Worm (Caenorhabditis elegans) whole organism, L4 larva: Measurements from ENCODE around the gene ceh-27.

Experiments used
- F26F4.8 ChIP-seq: fragments of 200-800 bp; sonication (Bioruptor generic); conservative IDR thresholded peaks from 2 replicates; pipeline ENCODE4 v1.3.6; 2022; ENCODE audit warnings: missing genetic modification characterization, missing compliant biosample characterization
- F37D6.2 ChIP-seq: sonication (generic microtip); optimal IDR thresholded peaks from 2 replicates; lab custom pipeline; 2016; ENCODE audit warnings: mild to moderate bottlenecking, missing genetic modification characterization, missing compliant biosample characterization
- R02D3.7 ChIP-seq: fragments of 150-350 bp; sonication (generic microtip); optimal IDR thresholded peaks from 3 replicates; lab custom pipeline; 2014; ENCODE audit warnings: missing biosample characterization, missing genetic modification characterization
- T20F7.1 ChIP-seq: fragments of 200-800 bp; sonication (Bioruptor generic); optimal IDR thresholded peaks from 2 replicates; lab custom pipeline; 2018; ENCODE audit warnings: mild to moderate bottlenecking, missing genetic modification characterization, missing compliant biosample characterization
- ZK337.2 ChIP-seq: fragments of 200-800 bp; sonication (Bioruptor generic); IDR thresholded peaks from 2 replicates; pipeline ENCODE4 v1.3.6; 2022; ENCODE audit warnings: missing genetic modification reagents, missing genetic modification characterization, missing compliant biosample characterization
- aha-1 ChIP-seq: fragments of 150-350 bp; peaks from one replicate; lab custom pipeline; 2014; ENCODE audit warnings: missing biosample characterization, missing genetic modification characterization
- ceh-28 ChIP-seq: fragments of 150-350 bp; optimal IDR thresholded peaks from 2 replicates; lab custom pipeline; 2014; ENCODE audit warnings: missing biosample characterization, missing genetic modification reagents, missing genetic modification characterization
- ceh-82 ChIP-seq: sonication (generic microtip); optimal IDR thresholded peaks from 2 replicates; lab custom pipeline; 2017; ENCODE audit warnings: missing biosample characterization, missing genetic modification characterization
- ctbp-1 ChIP-seq: fragments of 200-800 bp; sonication (Bioruptor generic); IDR thresholded peaks from 2 replicates; pipeline ENCODE4 v1.3.6; 2022; ENCODE audit warnings: missing genetic modification reagents, missing genetic modification characterization, missing compliant biosample characterization
- egl-27 ChIP-seq: sonication (generic microtip); optimal IDR thresholded peaks from 3 replicates; lab custom pipeline; 2017; ENCODE audit warnings: missing biosample characterization, missing genetic modification reagents, missing genetic modification characterization
- egl-43 ChIP-seq: fragments of 200-800 bp; sonication (Bioruptor generic); IDR thresholded peaks from 2 replicates; pipeline ENCODE4 v1.3.6; 2022; ENCODE audit warnings: missing genetic modification reagents, missing genetic modification characterization, missing compliant biosample characterization
- fkh-10 ChIP-seq: fragments of 150-350 bp; optimal IDR thresholded peaks from 2 replicates; lab custom pipeline; 2014; ENCODE audit warnings: missing biosample characterization, missing genetic modification reagents, missing genetic modification characterization
- fos-1 ChIP-seq: fragments of 150-350 bp; optimal IDR thresholded peaks from 2 replicates; lab custom pipeline; 2014; ENCODE audit warnings: missing biosample characterization, missing genetic modification characterization
- hif-1 ChIP-seq, 2 experiments: sonication (generic microtip); optimal IDR thresholded peaks; 2 replicates each; lab custom pipeline; 2016 to 2017; ENCODE audit warnings: missing compliant biosample characterization in 2 of 2, missing genetic modification characterization in 2 of 2, missing genetic modification reagents in 2 of 2, missing genotype in 2 of 2, mild to moderate bottlenecking in 1 of 2
- hlh-30 ChIP-seq: sonication (generic microtip); optimal IDR thresholded peaks from 2 replicates; lab custom pipeline; 2017; ENCODE audit warnings: antibody characterized with exemption, mild to moderate bottlenecking, missing genetic modification characterization, missing compliant biosample characterization; ENCODE audit not compliant: insufficient read depth
- hmg-1.1 ChIP-seq: fragments of 200-800 bp; sonication (Bioruptor generic); IDR thresholded peaks from 2 replicates; pipeline ENCODE4 v1.3.6; 2022; ENCODE audit warnings: missing genetic modification reagents, missing genetic modification characterization, missing compliant biosample characterization
- lin-38 ChIP-seq: fragments of 200-800 bp; sonication (Bioruptor generic); IDR thresholded peaks from 2 replicates; pipeline ENCODE4 v1.3.6; 2022; ENCODE audit warnings: missing genetic modification reagents, missing genetic modification characterization, missing compliant biosample characterization
- madf-5 ChIP-seq, 2 experiments: fragments of 200-800 bp; sonication (Bioruptor generic); IDR thresholded peaks; 2 replicates each; pipeline ENCODE4 v1.3.6; 2022; ENCODE audit warnings: missing compliant biosample characterization in 2 of 2, missing genetic modification characterization in 2 of 2
- mep-1 ChIP-seq: fragments of 150-350 bp; sonication (generic microtip); optimal IDR thresholded peaks from 3 replicates; lab custom pipeline; 2014; ENCODE audit warnings: missing biosample characterization, missing genetic modification characterization
- nhr-102 ChIP-seq: sonication (generic microtip); optimal IDR thresholded peaks from 2 replicates; lab custom pipeline; 2016; ENCODE audit warnings: mild to moderate bottlenecking, missing genetic modification characterization, moderate library complexity, missing compliant biosample characterization
- nhr-111 ChIP-seq: fragments of 200-800 bp; sonication (Bioruptor generic); optimal IDR thresholded peaks from 2 replicates; lab custom pipeline; 2018; ENCODE audit warnings: mild to moderate bottlenecking, missing genetic modification characterization, missing compliant biosample characterization
- nhr-25 ChIP-seq: sonication (generic microtip); optimal IDR thresholded peaks from 2 replicates; lab custom pipeline; 2017; ENCODE audit warnings: missing genetic modification characterization, mild to moderate bottlenecking, missing compliant biosample characterization, antibody characterized with exemption, moderate library complexity, borderline replicate concordance; ENCODE audit not compliant: insufficient read depth
- nhr-42 ChIP-seq: fragments of 200-800 bp; sonication (Bioruptor generic); IDR thresholded peaks from 2 replicates; pipeline ENCODE4 v1.3.6; 2022; ENCODE audit warnings: missing genetic modification characterization, missing compliant biosample characterization
- nhr-76 ChIP-seq: fragments of 150-350 bp; optimal IDR thresholded peaks from 2 replicates; lab custom pipeline; 2014; ENCODE audit warnings: missing biosample characterization, missing genetic modification characterization
- pha-4 ChIP-seq, 2 experiments: fragments of 150-350 bp in 1 of 2; fragments of 200-800 bp in 1 of 2; sonication (Bioruptor generic) in 1 of 2; IDR thresholded peaks in 1 of 2; optimal IDR thresholded peaks in 1 of 2; 2 replicates each; pipeline versions ENCODE4 v1.3.6 to Lab custom; 2014 to 2022; ENCODE audit warnings: missing genetic modification characterization in 2 of 2, missing genetic modification reagents in 2 of 2, missing biosample characterization in 1 of 2, missing compliant biosample characterization in 1 of 2
- set-16 ChIP-seq: fragments of 200-800 bp; sonication (Bioruptor generic); IDR thresholded peaks from 2 replicates; pipeline ENCODE4 v1.3.6; 2022; ENCODE audit warnings: missing genetic modification reagents, missing genetic modification characterization, missing compliant biosample characterization
- snpc-4 ChIP-seq: fragments of 150-350 bp; optimal IDR thresholded peaks from 2 replicates; lab custom pipeline; 2014; ENCODE audit warnings: missing biosample characterization, missing genetic modification characterization
- spr-3 ChIP-seq: fragments of 200-800 bp; sonication (Bioruptor generic); optimal IDR thresholded peaks from 2 replicates; lab custom pipeline; 2018; ENCODE audit warnings: mild to moderate bottlenecking, missing genetic modification characterization, missing compliant biosample characterization
- unc-39 ChIP-seq: sonication (generic microtip); optimal IDR thresholded peaks from 2 replicates; lab custom pipeline; 2017; ENCODE audit warnings: missing biosample characterization, missing genetic modification characterization
- unc-62 ChIP-seq, 3 experiments: fragments of 150-350 bp in 1 of 3; sonication (generic microtip); optimal IDR thresholded peaks in 2 of 3; peaks in 1 of 3; 1 replicate in 1 of 3; 2 replicates in 2 of 3; lab custom pipeline; 2014 to 2017; ENCODE audit warnings: missing biosample characterization in 3 of 3, missing genetic modification characterization in 3 of 3, missing genetic modification reagents in 3 of 3, missing genotype in 1 of 3
- zag-1 ChIP-seq: fragments of 150-350 bp; optimal IDR thresholded peaks from 2 replicates; lab custom pipeline; 2014; ENCODE audit warnings: missing biosample characterization, missing genetic modification characterization
- zfp-2 ChIP-seq: sonication (generic microtip); optimal IDR thresholded peaks from 2 replicates; lab custom pipeline; 2016; ENCODE audit warnings: mild to moderate bottlenecking, missing genetic modification characterization, missing compliant biosample characterization
- zip-11 ChIP-seq: fragments of 200-800 bp; sonication (Bioruptor generic); IDR thresholded peaks from 2 replicates; pipeline ENCODE4 v1.3.6; 2022; ENCODE audit warnings: missing genetic modification characterization, missing compliant biosample characterization

Gene ceh-27

DNA sequence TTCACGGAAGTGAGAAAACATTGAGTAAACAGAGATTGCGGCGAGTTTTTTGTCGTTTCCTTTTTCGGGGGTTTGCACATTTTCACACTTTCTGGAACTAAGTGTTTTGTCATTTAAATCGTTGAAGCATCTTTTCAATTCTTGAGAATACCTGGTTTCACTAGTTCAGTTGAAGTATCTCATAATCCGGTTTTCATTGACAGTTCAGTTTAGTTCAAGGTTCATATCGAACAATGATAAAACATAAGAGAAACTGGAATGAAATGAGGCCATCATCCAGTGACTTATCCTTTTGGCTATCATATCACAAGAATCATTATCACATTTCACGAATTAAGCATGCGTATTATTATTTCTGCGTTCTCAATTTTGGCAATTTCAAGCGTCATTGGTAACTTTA is 2.3 kb upstream of the ceh-27 start, which contains the start of gene F46F3.3:
TSS of gene F46F3.3 (plus strand) at position 301 of the 400 bp plus-strand sequence.
- TF ChIP-seq nhr-76 (tag; lab: Kevin White, UChicago): no peak
- peak in 1 of 2 experiments; percentile 17 for TF ChIP-seq unc-62 (GFP tag; optimal IDR thresholded peaks at IDR 0.05 in 1 of 2; lab: Kevin White, UChicago)
- no peak for TF ChIP-seq unc-62 (tag; optimal IDR thresholded peaks at IDR 0.05; lab: Kevin White, UChicago)

DNA sequence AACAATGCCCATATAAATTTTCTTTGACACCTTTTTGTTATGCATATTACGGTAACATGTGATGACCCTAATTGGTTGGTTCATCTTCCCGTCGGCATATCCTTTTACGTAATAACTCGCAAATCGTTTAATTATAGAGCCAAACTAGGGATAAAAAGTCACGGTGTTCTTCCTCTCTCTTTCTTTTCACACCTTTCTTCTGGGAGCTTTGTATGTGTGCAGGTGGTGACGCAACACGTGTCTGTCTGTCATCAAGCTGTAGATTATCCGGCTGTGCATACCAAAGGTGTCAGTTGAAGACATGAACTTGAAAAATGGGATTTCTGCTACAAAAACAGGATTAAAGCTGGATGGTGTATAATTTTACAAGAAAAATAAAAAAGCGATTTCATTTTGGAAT is 4.3 kb downstream of the ceh-27 start:
- TF ChIP-seq ZK337.2 (no peak), egl-27 (tag; lab: Kevin White, UChicago) (no peak), spr-3 (GFP tag; lab: Kevin White, UChicago) (no peak), F37D6.2 (tag; lab: Kevin White, UChicago) (no peak), egl-43 (GFP tag; lab: Robert Waterston, UW) (no peak), hif-1 (tag; optimal IDR thresholded peaks at IDR 0.05; lab: Kevin White, UChicago) (no peak), ceh-28 (no peak), madf-5 (GFP tag; IDR thresholded peaks at IDR 0.05; lab: Robert Waterston, UW) (no peak), zag-1 (tag; lab: Kevin White, UChicago) (no peak), snpc-4 (tag; lab: Kevin White, UChicago) (no peak), unc-39 (tag; lab: Kevin White, UChicago) (no peak), F26F4.8 (GFP tag; lab: Robert Waterston, UW) (no peak), R02D3.7 (tag; lab: Kevin White, UChicago) (no peak), ctbp-1 (GFP tag; lab: Robert Waterston, UW) (no peak)

DNA sequence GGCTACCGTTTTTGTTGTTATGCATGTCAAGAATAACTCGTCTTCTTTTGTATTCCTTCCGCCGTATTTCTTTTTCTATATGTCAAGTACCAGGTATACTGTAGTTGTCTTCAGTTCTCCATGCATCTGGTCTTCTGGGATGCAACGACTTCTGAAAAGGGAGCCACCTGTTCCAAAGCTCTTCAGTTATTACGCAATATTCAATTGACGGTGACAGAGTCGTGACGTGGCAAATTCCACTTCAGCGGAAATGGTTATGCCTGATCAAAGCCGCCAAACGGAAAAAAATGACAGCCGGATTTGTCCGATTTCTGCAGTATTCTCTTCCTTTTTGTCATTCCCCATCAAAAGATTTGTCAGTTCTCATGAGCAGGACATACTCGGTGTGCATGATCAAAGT is 8.4 kb downstream of the ceh-27 start:
- no peak for TF ChIP-seq hmg-1.1
- TF ChIP-seq fkh-10 (GFP tag; lab: Kevin White, UChicago): no peak
- TF ChIP-seq zfp-2: no peak
- no peak for TF ChIP-seq unc-62 (GFP tag; optimal IDR thresholded peaks at IDR 0.05 in 1 of 2; lab: Kevin White, UChicago)
- TF ChIP-seq unc-62 (tag; optimal IDR thresholded peaks at IDR 0.05; lab: Kevin White, UChicago): no peak
- TF ChIP-seq egl-43 (GFP tag; lab: Robert Waterston, UW): no peak
- no peak for TF ChIP-seq set-16 (GFP tag; lab: Robert Waterston, UW)
- no peak for TF ChIP-seq pha-4 (GFP tag; IDR thresholded peaks at IDR 0.05; lab: Robert Waterston, UW)
- TF ChIP-seq pha-4 (tag; optimal IDR thresholded peaks at IDR 0.05; lab: Kevin White, UChicago): no peak
- TF ChIP-seq nhr-102 (tag; lab: Kevin White, UChicago): no peak
- TF ChIP-seq fos-1 (tag; lab: Kevin White, UChicago): no peak
- no peak for TF ChIP-seq mep-1 (tag; lab: Kevin White, UChicago)
- no peak for TF ChIP-seq T20F7.1 (GFP tag; lab: Kevin White, UChicago)
- no peak for TF ChIP-seq nhr-111 (GFP tag; lab: Kevin White, UChicago)
- TF ChIP-seq ceh-28: no peak
- no peak for TF ChIP-seq ceh-82 (tag; lab: Kevin White, UChicago)
- no peak for TF ChIP-seq F26F4.8 (GFP tag; lab: Robert Waterston, UW)
- TF ChIP-seq aha-1: no peak
- TF ChIP-seq nhr-25 (tag; lab: Kevin White, UChicago): no peak
- no peak for TF ChIP-seq lin-38 (GFP tag; lab: Robert Waterston, UW)

DNA sequence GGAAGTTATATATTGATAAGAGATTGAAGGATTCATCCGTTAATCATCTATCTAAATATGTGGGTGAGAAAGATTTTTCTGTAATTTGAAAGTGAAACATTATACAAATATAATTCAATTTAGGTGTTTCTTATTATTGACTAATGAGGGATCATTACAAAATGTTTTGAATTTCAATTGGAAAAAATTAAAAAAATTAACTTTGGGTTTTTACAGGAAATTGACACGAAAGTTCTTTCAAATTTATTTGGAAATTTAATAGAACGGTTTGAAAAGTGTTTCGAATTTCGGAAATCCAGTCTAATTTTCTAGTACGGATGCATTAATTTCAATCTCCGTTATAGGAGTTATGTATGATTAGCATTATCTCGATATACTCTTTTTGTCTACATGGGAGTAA is 11.8 kb downstream of the ceh-27 start:
- TF ChIP-seq nhr-42 (GFP tag; lab: Robert Waterston, UW): no peak
- TF ChIP-seq snpc-4 (tag; lab: Kevin White, UChicago): no peak
- no peak for TF ChIP-seq hlh-30
- no peak for TF ChIP-seq hmg-1.1
- TF ChIP-seq nhr-102 (tag; lab: Kevin White, UChicago): no peak
- no peak for TF ChIP-seq zip-11 (GFP tag; lab: Robert Waterston, UW)
- no peak for TF ChIP-seq fkh-10 (GFP tag; lab: Kevin White, UChicago)
- peak in 1 of 2 experiments; percentile 96 for TF ChIP-seq unc-62 (GFP tag; optimal IDR thresholded peaks at IDR 0.05 in 1 of 2; lab: Kevin White, UChicago)
- no peak for TF ChIP-seq unc-62 (tag; optimal IDR thresholded peaks at IDR 0.05; lab: Kevin White, UChicago)
